Worm (Caenorhabditis elegans) whole organism, mixed stage, embryonic: ENCODE results near the gene Y40B10A.11.

ENCODE experiments used
- M03D4.4 ChIP-seq: sonication (generic microtip); optimal IDR thresholded peaks from 2 replicates; lab custom pipeline; 2017; ENCODE audit warnings: mild to moderate bottlenecking, missing genetic modification characterization, missing compliant biosample characterization
- bed-3 ChIP-seq: fragments of 200-800 bp; sonication (Bioruptor generic); optimal IDR thresholded peaks from 3 replicates; lab custom pipeline; 2018; ENCODE audit warnings: mild to moderate bottlenecking, missing genetic modification characterization, moderate library complexity, missing compliant biosample characterization
- blmp-1 ChIP-seq: fragments of 150-350 bp; optimal IDR thresholded peaks from 2 replicates; lab custom pipeline; 2014; ENCODE audit warnings: missing biosample characterization, missing genetic modification characterization
- ceh-39 ChIP-seq: fragments of 150-350 bp; optimal IDR thresholded peaks from 2 replicates; lab custom pipeline; 2014; ENCODE audit warnings: missing biosample characterization, missing genetic modification characterization
- ceh-43 ChIP-seq: fragments of 200-800 bp; sonication (Bioruptor generic); optimal IDR thresholded peaks from 2 replicates; lab custom pipeline; 2018; ENCODE audit warnings: mild to moderate bottlenecking, missing genetic modification characterization, moderate library complexity, missing compliant biosample characterization
- ceh-83 ChIP-seq: fragments of 200-800 bp; sonication (Bioruptor generic); optimal IDR thresholded peaks from 2 replicates; lab custom pipeline; 2018; ENCODE audit warnings: mild to moderate bottlenecking, missing genetic modification characterization, missing compliant biosample characterization
- ces-1 ChIP-seq: fragments of 150-350 bp; optimal IDR thresholded peaks from 2 replicates; lab custom pipeline; 2014; ENCODE audit warnings: missing biosample characterization, missing genetic modification reagents, missing genetic modification characterization
- drap-1 ChIP-seq: fragments of 200-800 bp; sonication (Bioruptor generic); optimal IDR thresholded peaks from 3 replicates; lab custom pipeline; 2018; ENCODE audit warnings: mild to moderate bottlenecking, missing genetic modification characterization, missing compliant biosample characterization
- flh-1 ChIP-seq: fragments of 200-800 bp; sonication (Bioruptor generic); optimal IDR thresholded peaks from 2 replicates; lab custom pipeline; 2018; ENCODE audit warnings: mild to moderate bottlenecking, missing genetic modification characterization, moderate library complexity, missing compliant biosample characterization
- ham-2 ChIP-seq: fragments of 200-800 bp; sonication (Bioruptor generic); optimal IDR thresholded peaks from 2 replicates; lab custom pipeline; 2018; ENCODE audit warnings: mild to moderate bottlenecking, missing genetic modification characterization, missing compliant biosample characterization
- hlh-1 ChIP-seq: fragments of 150-350 bp; optimal IDR thresholded peaks from 2 replicates; lab custom pipeline; 2014; ENCODE audit warnings: missing biosample characterization, missing genetic modification reagents, missing genetic modification characterization
- lin-13 ChIP-seq: fragments of 150-350 bp; optimal IDR thresholded peaks from 2 replicates; lab custom pipeline; 2014; ENCODE audit warnings: missing biosample characterization, missing genetic modification characterization
- lin-32 ChIP-seq: fragments of 200-800 bp; sonication (Bioruptor generic); optimal IDR thresholded peaks from 2 replicates; lab custom pipeline; 2018; ENCODE audit warnings: mild to moderate bottlenecking, missing genetic modification characterization, missing compliant biosample characterization
- lsy-2 ChIP-seq: fragments of 150-350 bp; optimal IDR thresholded peaks from 2 replicates; lab custom pipeline; 2014; ENCODE audit warnings: missing biosample characterization, missing genetic modification characterization
- mab-5 ChIP-seq: fragments of 150-350 bp; optimal IDR thresholded peaks from 2 replicates; lab custom pipeline; 2014; ENCODE audit warnings: missing biosample characterization, missing genetic modification characterization
- mep-1 ChIP-seq: fragments of 150-350 bp; optimal IDR thresholded peaks from 2 replicates; lab custom pipeline; 2017; ENCODE audit warnings: missing biosample characterization, missing genetic modification reagents, missing genetic modification characterization, inconsistent platforms
- nhr-2 ChIP-seq: fragments of 150-350 bp; optimal IDR thresholded peaks from 2 replicates; lab custom pipeline; 2014; ENCODE audit warnings: missing biosample characterization, missing genetic modification characterization
- nhr-28 ChIP-seq: fragments of 150-350 bp; optimal IDR thresholded peaks from 2 replicates; lab custom pipeline; 2014; ENCODE audit warnings: missing biosample characterization, missing genetic modification characterization
- nhr-76 ChIP-seq: sonication (generic microtip); optimal IDR thresholded peaks from 2 replicates; lab custom pipeline; 2017; ENCODE audit warnings: missing biosample characterization, missing genetic modification characterization
- pha-4 ChIP-seq: fragments of 150-350 bp; optimal IDR thresholded peaks from 2 replicates; lab custom pipeline; 2018; ENCODE audit warnings: missing biosample characterization, missing genetic modification reagents, missing genetic modification characterization
- sem-2 ChIP-seq: fragments of 200-800 bp; sonication (Bioruptor generic); optimal IDR thresholded peaks from 2 replicates; lab custom pipeline; 2018; ENCODE audit warnings: mild to moderate bottlenecking, missing genetic modification characterization, missing compliant biosample characterization
- sptf-1 ChIP-seq: sonication (generic microtip); optimal IDR thresholded peaks from 2 replicates; lab custom pipeline; 2017; ENCODE audit warnings: mild to moderate bottlenecking, missing genetic modification characterization, moderate library complexity, missing compliant biosample characterization
- tbx-8 ChIP-seq: fragments of 200-800 bp; sonication (Bioruptor generic); optimal IDR thresholded peaks from 2 replicates; lab custom pipeline; 2018; ENCODE audit warnings: mild to moderate bottlenecking, missing genetic modification characterization, moderate library complexity, missing compliant biosample characterization
- unc-120 ChIP-seq: sonication (generic microtip); optimal IDR thresholded peaks from 2 replicates; lab custom pipeline; 2017; ENCODE audit warnings: missing genetic modification characterization, missing compliant biosample characterization; ENCODE audit not compliant: poor library complexity, severe bottlenecking
- unc-39 ChIP-seq: fragments of 150-350 bp; optimal IDR thresholded peaks from 2 replicates; lab custom pipeline; 2014; ENCODE audit warnings: missing biosample characterization, missing genetic modification characterization
- unc-62 ChIP-seq: fragments of 150-350 bp; optimal IDR thresholded peaks from 2 replicates; lab custom pipeline; 2014; ENCODE audit warnings: missing biosample characterization, missing genetic modification reagents, missing genetic modification characterization
- zip-8 ChIP-seq: fragments of 150-350 bp; optimal IDR thresholded peaks from 2 replicates; lab custom pipeline; 2014; ENCODE audit warnings: missing biosample characterization, missing genetic modification characterization
- ztf-11 ChIP-seq: fragments of 150-350 bp; optimal IDR thresholded peaks from 2 replicates; lab custom pipeline; 2014; ENCODE audit warnings: missing biosample characterization, missing genetic modification characterization

The Y40B10A.11 gene

DNA sequence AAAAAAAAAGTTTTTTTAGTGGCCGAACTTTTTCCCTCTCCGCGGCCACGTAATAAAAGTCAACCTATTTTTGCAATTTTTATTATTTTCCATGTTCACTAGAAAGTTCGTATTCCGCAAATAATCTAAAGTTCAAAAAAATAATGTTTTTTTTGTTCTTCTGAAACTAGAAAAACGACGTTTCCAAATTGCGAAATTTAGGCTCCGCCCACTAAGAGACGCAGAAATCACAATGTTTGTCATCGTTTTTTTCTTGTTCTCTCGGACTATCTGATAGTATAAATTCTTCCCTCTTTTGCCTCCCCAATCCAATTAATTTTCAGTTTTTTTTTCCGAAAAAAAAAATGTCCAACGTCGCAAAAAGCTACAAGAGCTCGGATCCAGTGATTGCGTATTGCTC is 5.9 kb upstream of the Y40B10A.11 start, which contains the start of gene comt-3:
Gene comt-3 (plus strand): TSS at position 214 of the 400 bp plus-strand sequence.
- no peak for TF ChIP-seq pha-4 (tag; lab: Kevin White, UChicago)
- no peak for TF ChIP-seq tbx-8 (GFP tag; lab: Kevin White, UChicago)
- TF ChIP-seq ces-1 (GFP tag; lab: Kevin White, UChicago): no peak
- TF ChIP-seq ham-2 (GFP tag; lab: Kevin White, UChicago): no peak
- TF ChIP-seq blmp-1 (tag; lab: Kevin White, UChicago): no peak
- TF ChIP-seq mep-1: no peak
- no peak for TF ChIP-seq sptf-1 (tag; lab: Kevin White, UChicago)
- TF ChIP-seq nhr-2: no peak
- no peak for TF ChIP-seq mab-5 (tag; lab: Kevin White, UChicago)
- TF ChIP-seq unc-39 (tag; lab: Kevin White, UChicago): no peak
- no peak for TF ChIP-seq flh-1
- TF ChIP-seq lin-13 (tag; lab: Kevin White, UChicago): no peak

DNA sequence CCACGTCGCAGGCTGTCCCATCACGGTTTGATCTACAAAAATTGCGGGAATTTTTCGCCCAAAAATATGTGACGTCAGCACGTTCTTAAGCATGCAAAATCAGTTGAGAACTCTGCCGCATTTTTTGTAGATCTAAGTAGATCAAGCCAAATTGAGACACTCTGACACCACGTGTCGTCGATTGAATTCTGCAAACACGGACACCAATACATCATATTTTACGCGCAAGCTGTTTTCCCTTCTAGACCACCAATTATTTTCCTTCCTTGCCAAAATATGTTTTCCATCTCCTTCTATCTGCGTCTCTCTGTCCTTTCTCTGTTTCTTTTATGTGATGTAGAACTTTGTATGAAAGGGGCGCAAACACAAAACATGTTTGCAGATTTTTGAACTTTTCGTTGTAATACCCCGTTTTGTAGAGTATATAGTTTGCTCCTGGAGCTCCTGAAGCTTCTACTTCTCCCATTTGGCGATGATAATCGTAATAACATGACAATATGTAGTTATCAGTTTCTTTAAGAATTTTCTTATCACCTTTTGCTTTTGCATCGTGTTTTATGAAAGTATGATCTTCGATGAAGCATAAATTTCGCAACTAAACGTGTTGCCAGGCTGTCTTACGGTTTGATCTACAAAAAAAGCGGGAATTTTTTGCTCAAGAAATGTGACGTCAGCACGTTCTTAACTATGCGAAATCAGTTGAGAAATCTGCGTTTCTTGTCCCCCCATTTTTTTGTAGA is 4.5 kb upstream of the Y40B10A.11 start:
- TF ChIP-seq zip-8: no peak
- TF ChIP-seq sem-2 (GFP tag; lab: Kevin White, UChicago): no peak
- TF ChIP-seq ceh-43 (GFP tag; lab: Kevin White, UChicago): no peak
- no peak for TF ChIP-seq ztf-11 (tag; lab: Kevin White, UChicago)
- no peak for TF ChIP-seq pha-4 (tag; lab: Kevin White, UChicago)
- TF ChIP-seq lin-32 (GFP tag; lab: Kevin White, UChicago): no peak
- TF ChIP-seq nhr-28 (tag; lab: Kevin White, UChicago): no peak

DNA sequence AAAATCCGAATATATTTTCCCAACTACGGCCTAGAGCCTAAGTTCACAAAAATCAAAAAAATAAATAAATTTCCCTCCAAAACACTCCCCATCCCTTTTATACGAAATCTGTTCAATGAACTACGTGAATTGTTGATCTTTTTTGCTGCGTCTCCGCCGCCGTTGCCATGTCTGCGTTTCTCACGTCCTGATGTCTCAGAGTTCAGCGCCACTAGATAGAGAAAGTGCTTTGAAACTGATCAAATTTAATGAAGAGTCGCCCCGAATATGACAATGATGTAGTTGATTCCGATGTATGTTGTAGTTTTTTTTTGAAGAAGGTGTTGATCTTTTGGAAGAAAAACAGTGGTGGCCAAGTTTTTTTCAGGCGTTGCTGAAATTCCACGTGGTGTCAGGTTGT is 2.8 kb upstream of the Y40B10A.11 start:
- TF ChIP-seq mep-1 (no peak), pha-4 (tag; lab: Kevin White, UChicago) (no peak), M03D4.4 (tag; lab: Kevin White, UChicago) (no peak), hlh-1 (tag; lab: Kevin White, UChicago) (no peak), unc-62 (GFP tag; lab: Kevin White, UChicago) (no peak), nhr-28 (tag; lab: Kevin White, UChicago) (no peak), blmp-1 (tag; lab: Kevin White, UChicago) (no peak), unc-39 (tag; lab: Kevin White, UChicago) (no peak), nhr-2 (no peak), ham-2 (GFP tag; lab: Kevin White, UChicago) (no peak), flh-1 (no peak), drap-1 (GFP tag; lab: Kevin White, UChicago) (no peak), ceh-83 (GFP tag; lab: Kevin White, UChicago) (no peak), lin-32 (GFP tag; lab: Kevin White, UChicago) (no peak), zip-8 (no peak)

DNA sequence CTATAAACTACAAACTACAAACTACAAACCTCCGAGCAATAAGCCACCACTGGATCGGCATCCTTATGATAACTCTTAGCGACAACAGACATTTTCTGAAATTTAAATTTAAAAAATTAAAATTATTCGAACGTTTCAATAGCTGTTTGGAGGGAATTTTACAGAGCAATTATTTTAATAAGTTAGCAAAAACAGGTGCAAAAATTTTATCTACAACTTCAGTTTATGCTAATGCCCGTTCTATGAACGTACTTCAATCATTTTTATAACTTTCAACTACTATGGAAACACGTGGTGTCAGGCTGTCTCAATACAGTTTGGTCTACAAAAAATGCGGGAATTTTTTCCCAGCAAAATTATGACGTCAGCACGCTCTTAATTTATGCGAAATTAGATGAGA is 2.1 kb upstream of the Y40B10A.11 start, which contains the start of gene comt-5:
Gene comt-5 (minus strand): TSS at position 101 of the 400 bp plus-strand sequence.
- TF ChIP-seq M03D4.4 (tag; lab: Kevin White, UChicago) (no peak), ztf-11 (tag; lab: Kevin White, UChicago) (no peak), sem-2 (GFP tag; lab: Kevin White, UChicago) (no peak), bed-3 (no peak), mab-5 (tag; lab: Kevin White, UChicago) (no peak), unc-120 (tag; lab: Kevin White, UChicago) (no peak), ces-1 (GFP tag; lab: Kevin White, UChicago) (no peak), lsy-2 (no peak), zip-8 (no peak), lin-32 (GFP tag; lab: Kevin White, UChicago) (no peak), unc-39 (tag; lab: Kevin White, UChicago) (no peak), sptf-1 (tag; lab: Kevin White, UChicago) (no peak)

DNA sequence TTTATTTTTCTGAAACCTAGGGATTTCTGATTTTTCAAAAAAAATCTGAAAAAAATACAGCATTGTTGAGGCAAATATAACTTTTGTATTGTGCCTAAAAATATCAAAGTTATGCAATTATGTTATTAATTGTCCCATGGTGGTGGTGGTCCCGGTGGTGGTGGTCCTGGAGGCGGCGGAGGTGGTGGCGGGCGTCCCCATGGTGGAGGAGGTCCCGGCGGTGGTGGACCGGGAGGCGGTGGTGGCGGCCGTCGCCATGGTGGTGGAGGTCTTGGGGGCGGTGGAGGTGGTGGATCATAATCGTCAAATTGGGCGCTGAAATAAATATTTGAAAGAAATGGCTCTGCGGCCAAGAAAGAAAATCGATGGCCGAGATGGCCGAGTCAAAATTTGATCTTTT is 617 bp downstream of the Y40B10A.11 start:
- TF ChIP-seq sem-2 (GFP tag; lab: Kevin White, UChicago) (no peak), lin-13 (tag; lab: Kevin White, UChicago) (no peak), ceh-39 (tag; lab: Kevin White, UChicago) (no peak), blmp-1 (tag; lab: Kevin White, UChicago) (no peak), ham-2 (GFP tag; lab: Kevin White, UChicago) (no peak), nhr-76 (tag; lab: Kevin White, UChicago) (no peak), unc-39 (tag; lab: Kevin White, UChicago) (no peak), M03D4.4 (tag; lab: Kevin White, UChicago) (no peak)
- TF ChIP-seq, all 35 proteins: peak for 0
